Worm (Caenorhabditis elegans): ENCODE results near the gene F21G4.3.

The F21G4.3 gene

DNA sequence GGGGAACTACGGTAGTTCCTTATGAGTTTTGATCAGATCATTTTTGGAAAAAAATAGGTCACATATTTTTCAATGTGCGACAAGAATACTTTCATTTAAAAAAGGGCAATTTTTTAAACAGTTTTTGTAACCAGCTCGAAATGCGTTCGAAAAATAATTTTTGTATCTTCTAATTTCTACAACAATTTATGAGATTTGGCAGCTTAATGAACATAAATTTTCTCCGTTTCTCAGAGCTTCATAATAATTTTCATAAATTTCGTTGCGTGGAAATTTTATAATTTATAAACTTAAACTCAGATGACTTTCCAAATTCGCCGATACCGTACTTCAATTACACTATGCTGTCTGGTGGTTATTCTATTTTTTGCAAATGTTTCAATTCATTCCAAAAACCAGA, at the start of gene F21G4.3:
TSS of gene F21G4.3 (plus strand) at position 301 of the 400 bp plus-strand sequence.
- TF ChIP-seq D1046.2 (GFP tag; IDR thresholded peaks at IDR 0.05), result no peak

DNA sequence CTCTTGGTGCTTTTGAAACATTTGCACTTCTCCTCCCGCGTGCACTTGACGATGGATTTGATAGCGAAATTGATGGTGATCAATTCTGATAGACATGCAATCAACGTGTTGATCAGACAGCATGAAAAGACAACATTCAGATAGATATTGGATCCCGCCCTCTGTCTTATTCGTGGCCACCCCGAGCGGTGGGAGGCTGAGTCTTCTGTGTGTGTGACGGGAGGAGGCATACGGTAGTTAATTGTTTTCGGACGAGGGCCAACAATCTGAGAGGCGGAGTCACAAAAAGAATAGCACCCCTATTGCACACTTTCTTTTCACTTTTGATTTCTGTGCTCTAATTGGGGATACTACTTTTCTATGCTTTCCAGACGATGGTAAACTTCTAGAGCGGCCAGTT, 49.0 kb upstream of the F21G4.3 start:
- no peak for TF ChIP-seq madf-5 (GFP tag; IDR thresholded peaks at IDR 0.05)
- no peak for TF ChIP-seq unc-62 (GFP tag; optimal IDR thresholded peaks at IDR 0.05 in 1 of 2)
- no peak for TF ChIP-seq unc-62 (tag; optimal IDR thresholded peaks at IDR 0.05)

DNA sequence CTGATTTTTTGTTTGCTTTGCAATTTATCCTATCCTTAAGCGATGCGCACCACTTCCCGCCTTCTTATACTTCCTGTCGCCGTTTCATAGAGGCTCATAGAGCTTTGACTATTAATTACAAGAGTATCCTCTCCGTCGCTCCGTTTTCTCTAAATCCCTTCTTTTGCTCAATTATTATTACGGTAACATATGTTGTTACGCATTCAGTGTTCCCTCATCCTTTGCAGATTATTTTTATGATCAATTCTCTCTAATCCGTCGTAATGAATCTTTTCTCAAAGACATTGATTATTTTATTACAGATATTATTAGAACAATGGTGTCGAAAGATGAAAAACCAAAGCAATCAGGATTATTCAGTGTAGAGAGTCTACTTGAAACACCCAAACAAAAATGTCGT, 48.0 kb upstream of the F21G4.3 start, which contains the start of gene vab-15:
TSS of gene vab-15 (plus strand) at position 301 of the 400 bp plus-strand sequence.
- TF ChIP-seq jun-1 (tag; optimal IDR thresholded peaks at IDR 0.05) (no peak), F10B5.3 (tag; optimal IDR thresholded peaks at IDR 0.05) (no peak), zip-2 (tag; optimal IDR thresholded peaks at IDR 0.05) (no peak), Y105C5A.15 (GFP tag; IDR thresholded peaks at IDR 0.05) (no peak), lin-29 (GFP tag; IDR thresholded peaks at IDR 0.05) (no peak), hmg-1.1 (GFP tag; IDR thresholded peaks at IDR 0.05) (no peak), zfp-3 (GFP tag; conservative IDR thresholded peaks at IDR 0.05) (no peak), attf-4 (tag; optimal IDR thresholded peaks at IDR 0.05) (no peak), lir-3 (tag; optimal IDR thresholded peaks at IDR 0.05) (no peak), fos-1 (tag; optimal IDR thresholded peaks at IDR 0.05) (no peak), D1046.2 (GFP tag; IDR thresholded peaks at IDR 0.05) (no peak), ztf-11 (tag; optimal IDR thresholded peaks at IDR 0.05) (no peak), Y75B8A.6 (GFP tag; IDR thresholded peaks at IDR 0.05) (no peak), duxl-1 (tag; optimal IDR thresholded peaks at IDR 0.05; ENCODE audit: poor library complexity) (no peak), egl-43 (GFP tag; IDR thresholded peaks at IDR 0.05) (no peak), lsy-2 (tag; optimal IDR thresholded peaks at IDR 0.05) (no peak), saeg-2 (GFP tag; IDR thresholded peaks at IDR 0.05) (no peak), nhr-11 (tag; optimal IDR thresholded peaks at IDR 0.05) (no peak), aha-1 (tag) (no peak), aly-2 (tag; optimal IDR thresholded peaks at IDR 0.05) (no peak)

DNA sequence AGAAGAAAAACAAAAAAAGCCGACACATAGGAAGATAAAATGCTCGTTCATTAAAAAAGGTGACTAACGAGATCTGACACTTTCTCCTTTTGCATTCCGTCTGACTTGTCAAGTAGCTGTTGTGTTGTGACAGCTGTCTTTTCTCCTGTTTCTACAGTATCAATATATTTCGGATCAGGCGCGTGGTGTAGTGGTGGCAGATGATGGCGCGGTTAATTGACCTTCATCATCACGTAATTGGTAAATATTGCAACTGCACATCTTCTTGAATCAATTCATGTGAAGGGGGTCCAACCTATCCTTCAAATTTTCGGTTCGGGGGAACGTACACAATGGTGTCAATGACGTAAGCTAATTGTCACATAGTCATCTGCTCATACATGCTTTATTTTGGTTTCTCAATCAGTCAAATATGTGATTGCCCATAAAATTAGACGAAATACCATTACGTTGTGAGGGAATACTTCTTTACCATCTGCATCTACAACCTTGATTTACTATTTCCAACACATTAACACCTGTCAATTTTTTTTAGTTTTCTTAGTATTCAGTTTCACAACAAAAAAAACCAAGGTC, 46.6 kb upstream of the F21G4.3 start:
- no peak for TF ChIP-seq dmd-8 (GFP tag; IDR thresholded peaks at IDR 0.05)
- no peak for TF ChIP-seq ZK546.5 (tag; optimal IDR thresholded peaks at IDR 0.05)
- peak in 1 of 2 experiments; percentile 92 for TF ChIP-seq unc-62 (GFP tag; optimal IDR thresholded peaks at IDR 0.05 in 1 of 2)
- no peak for TF ChIP-seq unc-62 (tag; optimal IDR thresholded peaks at IDR 0.05)
- no peak for TF ChIP-seq zip-11 (GFP tag; IDR thresholded peaks at IDR 0.05)
- no peak for TF ChIP-seq zfp-2 (tag; optimal IDR thresholded peaks at IDR 0.05)
- TF ChIP-seq tra-1 (GFP tag; IDR thresholded peaks at IDR 0.05), result no peak

DNA sequence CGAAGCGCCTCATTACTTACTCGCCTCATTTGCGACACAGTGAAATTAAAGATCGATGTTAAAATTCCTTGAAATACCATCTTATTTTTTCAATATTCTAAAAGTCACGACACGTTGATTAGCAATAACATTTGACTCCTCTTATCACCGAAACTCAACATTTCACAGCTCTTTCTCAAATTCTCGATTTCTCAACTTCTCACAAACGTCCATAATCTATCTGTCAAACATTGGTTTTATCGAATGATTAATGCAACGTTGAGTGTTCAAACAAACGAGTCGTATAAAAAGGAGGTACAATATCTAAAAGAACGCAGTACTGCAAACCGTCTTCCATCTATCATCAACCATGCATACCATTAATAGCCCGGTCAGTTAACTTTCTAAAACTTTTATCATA, 44.7 kb upstream of the F21G4.3 start, which contains the start of gene lec-8:
TSS of gene lec-8 (plus strand) at position 314 of the 400 bp plus-strand sequence.
- TF ChIP-seq pqm-1 (tag; optimal IDR thresholded peaks at IDR 0.05), result peak; percentile 47
- peak; percentile 45 for TF ChIP-seq T20F7.1 (GFP tag; optimal IDR thresholded peaks at IDR 0.05)
- no peak for TF ChIP-seq duxl-1 (tag; optimal IDR thresholded peaks at IDR 0.05; ENCODE audit: poor library complexity)
- TF ChIP-seq nhr-77 (tag; optimal IDR thresholded peaks at IDR 0.05), result peak; percentile 28
- TF ChIP-seq nhr-28 (tag; optimal IDR thresholded peaks at IDR 0.05), result peak; percentile 68
- TF ChIP-seq daf-16 (GFP tag; optimal IDR thresholded peaks at IDR 0.05), result no peak
- peak; percentile 81 for TF ChIP-seq daf-16 (tag; optimal IDR thresholded peaks at IDR 0.05)
- TF ChIP-seq aha-1 (tag), result peak; percentile 82
- TF ChIP-seq php-3 (GFP tag; IDR thresholded peaks at IDR 0.05), result peak; percentile 69
- TF ChIP-seq nhr-237 (tag; optimal IDR thresholded peaks at IDR 0.05), result no peak
- peak; percentile 72; the same call in 1 of the 2 replicates for TF ChIP-seq ceh-20 (GFP tag; IDR thresholded peaks at IDR 0.05)
- TF ChIP-seq hlh-11 (tag; optimal IDR thresholded peaks at IDR 0.05), result peak; percentile 65
- no peak for TF ChIP-seq F37D6.2 (tag; optimal IDR thresholded peaks at IDR 0.05)
- TF ChIP-seq tra-1 (GFP tag; IDR thresholded peaks at IDR 0.05), result peak; percentile 80; the same call in 1 of the 2 replicates
- TF ChIP-seq zfp-3 (GFP tag; conservative IDR thresholded peaks at IDR 0.05), result no peak
- peak; percentile 84 for TF ChIP-seq dve-1 (tag; optimal IDR thresholded peaks at IDR 0.05; ENCODE audit: insufficient read depth)
- no peak for TF ChIP-seq arid-1 (GFP tag; conservative IDR thresholded peaks at IDR 0.05)
- peak; percentile 81 for TF ChIP-seq dmd-6 (GFP tag; IDR thresholded peaks at IDR 0.05)

Data from whole organism, L4 larva.